Worm (Caenorhabditis elegans): Measurements from ENCODE around the gene mig-38.

- TF ChIP-seq fkh-10 (GFP tag; optimal IDR thresholded peaks at IDR 0.05) = no peak
- TF ChIP-seq zip-5 (tag; optimal IDR thresholded peaks at IDR 0.05) = no peak
- no peak for TF ChIP-seq ceh-6 (GFP tag; optimal IDR thresholded peaks at IDR 0.05)
Measured at ce11 chrIV:11627847-11628246, 33.8 kb downstream of the mig-38 start, which contains the start of gene lys-6.
